Worm (Caenorhabditis elegans) whole organism, L1 larva: ENCODE data around the gene F01D5.3.

ENCODE experiments used
- C16A3.4 ChIP-seq: fragments of 150-350 bp; optimal IDR thresholded peaks from 2 replicates; lab custom pipeline; 2014; ENCODE audit warnings: missing biosample characterization, missing genetic modification characterization
- C34B4.2 ChIP-seq: sonication (generic microtip); optimal IDR thresholded peaks from 2 replicates; lab custom pipeline; 2017; ENCODE audit warnings: mild to moderate bottlenecking, missing genetic modification characterization, missing compliant biosample characterization
- Y116A8C.19 ChIP-seq: sonication (generic microtip); optimal IDR thresholded peaks from 2 replicates; lab custom pipeline; 2016; ENCODE audit warnings: missing compliant biosample characterization, missing genetic modification characterization, borderline replicate concordance
- aha-1 ChIP-seq: fragments of 150-350 bp; optimal IDR thresholded peaks from 2 replicates; lab custom pipeline; 2014; ENCODE audit warnings: missing biosample characterization, missing genetic modification characterization
- alr-1 ChIP-seq: fragments of 200-800 bp; sonication (Bioruptor generic); optimal IDR thresholded peaks from 2 replicates; lab custom pipeline; 2018; ENCODE audit warnings: borderline replicate concordance, mild to moderate bottlenecking, missing genetic modification characterization, missing compliant biosample characterization
- ama-1 ChIP-seq: fragments of 150-350 bp; optimal IDR thresholded peaks from 2 replicates; lab custom pipeline; 2014
- blmp-1 ChIP-seq: fragments of 150-350 bp; optimal IDR thresholded peaks from 2 replicates; lab custom pipeline; 2014; ENCODE audit warnings: missing biosample characterization, missing genetic modification characterization
- ceh-63 ChIP-seq: fragments of 200-800 bp; sonication (Bioruptor generic); optimal IDR thresholded peaks from 2 replicates; lab custom pipeline; 2018; ENCODE audit warnings: mild to moderate bottlenecking, missing genetic modification characterization, missing compliant biosample characterization
- ceh-8 ChIP-seq: fragments of 200-800 bp; sonication (Bioruptor generic); optimal IDR thresholded peaks from 2 replicates; lab custom pipeline; 2018; ENCODE audit warnings: mild to moderate bottlenecking, missing genetic modification characterization, moderate library complexity, missing compliant biosample characterization
- ceh-82 ChIP-seq, 3 experiments: fragments of 150-350 bp in 1 of 3; sonication (generic microtip) in 2 of 3; optimal IDR thresholded peaks; 2 replicates each; lab custom pipeline; 2014 to 2017; ENCODE audit warnings: missing biosample characterization in 3 of 3, missing genetic modification characterization in 3 of 3
- ceh-88 ChIP-seq: fragments of 200-800 bp; sonication (Bioruptor generic); IDR thresholded peaks from 2 replicates; pipeline ENCODE4 v1.3.6; 2022; ENCODE audit warnings: missing genetic modification characterization, missing compliant biosample characterization
- ceh-90 ChIP-seq: sonication (generic microtip); optimal IDR thresholded peaks from 2 replicates; lab custom pipeline; 2016; ENCODE audit warnings: missing genetic modification characterization, missing compliant biosample characterization
- ces-1 ChIP-seq: fragments of 150-350 bp; optimal IDR thresholded peaks from 2 replicates; lab custom pipeline; 2014; ENCODE audit warnings: missing biosample characterization, missing genetic modification reagents, missing genetic modification characterization
- dpl-1 ChIP-seq, 3 experiments: fragments of 150-350 bp in 2 of 3; sonication (generic microtip) in 1 of 3; optimal IDR thresholded peaks; 2 replicates each; lab custom pipeline; 2014 to 2017; ENCODE audit warnings: missing biosample characterization in 3 of 3, missing genetic modification characterization in 3 of 3, missing genetic modification reagents in 3 of 3
- dsc-1 ChIP-seq: sonication (generic microtip); optimal IDR thresholded peaks from 2 replicates; lab custom pipeline; 2016; ENCODE audit warnings: mild to moderate bottlenecking, missing genetic modification characterization, missing compliant biosample characterization
- efl-1 ChIP-seq, 4 experiments: fragments of 150-350 bp; optimal IDR thresholded peaks in 3 of 4; peaks in 1 of 4; 1 replicate in 1 of 4; 2 replicates in 3 of 4; lab custom pipeline; 2014; ENCODE audit warnings: missing biosample characterization in 2 of 4, missing genetic modification characterization in 2 of 4, missing genetic modification reagents in 2 of 4
- efl-3 ChIP-seq: fragments of 200-800 bp; sonication (Bioruptor generic); optimal IDR thresholded peaks from 2 replicates; lab custom pipeline; 2018; ENCODE audit warnings: mild to moderate bottlenecking, missing genetic modification characterization, missing compliant biosample characterization
- egl-13 ChIP-seq: sonication (generic microtip); optimal IDR thresholded peaks from 2 replicates; lab custom pipeline; 2016; ENCODE audit warnings: missing genotype, missing genetic modification reagents, missing genetic modification characterization, missing compliant biosample characterization
- ets-5 ChIP-seq: fragments of 200-800 bp; sonication (Bioruptor generic); IDR thresholded peaks from 2 replicates; pipeline ENCODE4 v1.3.6; 2022; ENCODE audit warnings: missing genetic modification characterization, missing compliant biosample characterization
- fkh-10 ChIP-seq: sonication (generic microtip); optimal IDR thresholded peaks from 2 replicates; lab custom pipeline; 2017; ENCODE audit warnings: missing biosample characterization, missing genetic modification reagents, missing genetic modification characterization
- fkh-4 ChIP-seq: sonication (generic microtip); optimal IDR thresholded peaks from 2 replicates; lab custom pipeline; 2016; ENCODE audit warnings: missing compliant biosample characterization, missing genetic modification characterization, borderline replicate concordance
- hlh-17 ChIP-seq: fragments of 200-800 bp; sonication (Bioruptor generic); optimal IDR thresholded peaks from 2 replicates; lab custom pipeline; 2018; ENCODE audit warnings: missing genetic modification characterization, mild to moderate bottlenecking, missing compliant biosample characterization, moderate library complexity, borderline replicate concordance
- hlh-4 ChIP-seq: sonication (generic microtip); optimal IDR thresholded peaks from 2 replicates; lab custom pipeline; 2016; ENCODE audit warnings: mild to moderate bottlenecking, missing genetic modification characterization, missing compliant biosample characterization
- hpl-2 ChIP-seq: fragments of 150-350 bp; optimal IDR thresholded peaks from 2 replicates; lab custom pipeline; 2014; ENCODE audit warnings: missing biosample characterization, missing genetic modification reagents, missing genetic modification characterization
- irx-1 ChIP-seq: sonication (generic microtip); optimal IDR thresholded peaks from 2 replicates; lab custom pipeline; 2016; ENCODE audit warnings: missing genetic modification characterization, missing compliant biosample characterization
- lin-13 ChIP-seq: fragments of 150-350 bp; optimal IDR thresholded peaks from 2 replicates; lab custom pipeline; 2014; ENCODE audit warnings: missing biosample characterization, missing genetic modification reagents, missing genetic modification characterization
- lin-14 ChIP-seq: fragments of 200-800 bp; sonication (Bioruptor generic); optimal IDR thresholded peaks from 2 replicates; lab custom pipeline; 2018; ENCODE audit warnings: mild to moderate bottlenecking, missing genetic modification characterization, moderate library complexity, missing compliant biosample characterization
- lin-15B ChIP-seq: fragments of 150-350 bp; sonication (generic microtip); optimal IDR thresholded peaks from 3 replicates; lab custom pipeline; 2014; ENCODE audit warnings: missing biosample characterization, missing genetic modification characterization
- lin-39 ChIP-seq: fragments of 150-350 bp; optimal IDR thresholded peaks from 2 replicates; lab custom pipeline; 2014; ENCODE audit warnings: missing biosample characterization, missing genetic modification reagents, missing genetic modification characterization
- lsy-2 ChIP-seq, 2 experiments: fragments of 150-350 bp; optimal IDR thresholded peaks; 2 replicates each; lab custom pipeline; 2014; ENCODE audit warnings: missing biosample characterization in 2 of 2, missing genetic modification characterization in 2 of 2
- mef-2 ChIP-seq: fragments of 150-350 bp; optimal IDR thresholded peaks from 2 replicates; lab custom pipeline; 2014; ENCODE audit warnings: missing biosample characterization, missing genetic modification characterization
- mep-1 ChIP-seq: fragments of 150-350 bp; optimal IDR thresholded peaks from 2 replicates; lab custom pipeline; 2014; ENCODE audit warnings: missing biosample characterization, missing genetic modification characterization
- nhr-12 ChIP-seq: sonication (generic microtip); optimal IDR thresholded peaks from 2 replicates; lab custom pipeline; 2017; ENCODE audit warnings: missing biosample characterization, missing genetic modification characterization
- nhr-20 ChIP-seq: sonication (generic microtip); optimal IDR thresholded peaks from 2 replicates; lab custom pipeline; 2016; ENCODE audit warnings: mild to moderate bottlenecking, missing genetic modification characterization, missing compliant biosample characterization
- nhr-237 ChIP-seq: fragments of 150-350 bp; optimal IDR thresholded peaks from 2 replicates; lab custom pipeline; 2014; ENCODE audit warnings: missing biosample characterization, missing genetic modification characterization
- nhr-28 ChIP-seq: fragments of 150-350 bp; optimal IDR thresholded peaks from 2 replicates; lab custom pipeline; 2014; ENCODE audit warnings: missing biosample characterization, missing genetic modification characterization
- nhr-77 ChIP-seq: fragments of 150-350 bp; optimal IDR thresholded peaks from 2 replicates; lab custom pipeline; 2014; ENCODE audit warnings: missing biosample characterization, missing genetic modification characterization
- nhr-84 ChIP-seq: sonication (generic microtip); optimal IDR thresholded peaks from 2 replicates; lab custom pipeline; 2017; ENCODE audit warnings: missing biosample characterization, missing genetic modification characterization
- nhr-85 ChIP-seq: sonication (generic microtip); peaks from one replicate; lab custom pipeline; 2016; ENCODE audit warnings: missing genetic modification characterization, inconsistent platforms, missing compliant biosample characterization
- nhr-90 ChIP-seq: sonication (generic microtip); optimal IDR thresholded peaks from 2 replicates; lab custom pipeline; 2016; ENCODE audit warnings: mild to moderate bottlenecking, missing genetic modification characterization, missing compliant biosample characterization; ENCODE audit not compliant: poor library complexity
- pag-3 ChIP-seq: sonication (generic microtip); optimal IDR thresholded peaks from 2 replicates; lab custom pipeline; 2017; ENCODE audit warnings: missing genetic modification characterization, mild to moderate bottlenecking, missing compliant biosample characterization, antibody characterized with exemption, borderline replicate concordance; ENCODE audit not compliant: insufficient read depth
- pax-3 ChIP-seq: fragments of 200-800 bp; sonication (Bioruptor generic); optimal IDR thresholded peaks from 2 replicates; lab custom pipeline; 2018; ENCODE audit warnings: mild to moderate bottlenecking, missing genetic modification characterization, moderate library complexity, missing compliant biosample characterization
- rnt-1 ChIP-seq: sonication (generic microtip); optimal IDR thresholded peaks from 2 replicates; lab custom pipeline; 2016; ENCODE audit warnings: mild to moderate bottlenecking, missing genetic modification characterization, moderate library complexity, missing compliant biosample characterization
- skn-1 ChIP-seq: fragments of 150-350 bp; optimal IDR thresholded peaks from 2 replicates; lab custom pipeline; 2014; ENCODE audit warnings: missing biosample characterization, missing genetic modification characterization
- snpc-4 ChIP-seq: fragments of 150-350 bp; optimal IDR thresholded peaks from 2 replicates; lab custom pipeline; 2014; ENCODE audit warnings: missing biosample characterization, missing genetic modification characterization
- snu-23 ChIP-seq: sonication (generic microtip); optimal IDR thresholded peaks from 2 replicates; lab custom pipeline; 2016; ENCODE audit warnings: missing genetic modification characterization, missing compliant biosample characterization
- sox-4 ChIP-seq: sonication (generic microtip); optimal IDR thresholded peaks from 2 replicates; lab custom pipeline; 2016; ENCODE audit warnings: missing genetic modification characterization, missing compliant biosample characterization
- sptf-1 ChIP-seq: fragments of 150-350 bp; optimal IDR thresholded peaks from 2 replicates; lab custom pipeline; 2014; ENCODE audit warnings: missing biosample characterization, missing genetic modification characterization
- tlp-1 ChIP-seq: fragments of 150-350 bp; optimal IDR thresholded peaks from 2 replicates; lab custom pipeline; 2014; ENCODE audit warnings: missing biosample characterization, missing genetic modification characterization
- unc-30 ChIP-seq: sonication (generic microtip); optimal IDR thresholded peaks from 2 replicates; lab custom pipeline; 2017; ENCODE audit warnings: missing biosample characterization, missing genetic modification characterization
- unc-86 ChIP-seq: sonication (generic microtip); optimal IDR thresholded peaks from 2 replicates; lab custom pipeline; 2016; ENCODE audit warnings: missing genetic modification characterization, missing compliant biosample characterization
- ztf-11 ChIP-seq, 2 experiments: sonication (generic microtip); optimal IDR thresholded peaks; 2 replicates each; lab custom pipeline; 2016 to 2017; ENCODE audit warnings: missing genetic modification characterization in 2 of 2, missing biosample characterization in 1 of 2, missing compliant biosample characterization in 1 of 2
- ztf-4 ChIP-seq: fragments of 150-350 bp; optimal IDR thresholded peaks from 2 replicates; lab custom pipeline; 2014; ENCODE audit warnings: missing biosample characterization, missing genetic modification characterization

Gene F01D5.3

ce11 chrII:13976161-13976560 is 23.8 kb downstream of the F01D5.3 start, which contains the start of gene Y39G8B.2 (continued):
- TF ChIP-seq ceh-82 (tag; optimal IDR thresholded peaks at IDR 0.05; lab: Kevin White, UChicago) (peak; percentile 4 to 93 (median 64)), nhr-12 (no peak), lin-15B (tag; lab: Kevin White, UChicago) (peak; percentile 96), snu-23 (GFP tag; lab: Kevin White, UChicago) (peak; percentile 86), nhr-90 (tag; lab: Kevin White, UChicago) (peak; percentile 69), nhr-77 (peak; percentile 93), aha-1 (peak; percentile 59), nhr-28 (tag; lab: Kevin White, UChicago) (no peak), sptf-1 (tag; lab: Kevin White, UChicago) (no peak), fkh-4 (no peak), pax-3 (tag; lab: Kevin White, UChicago) (peak; percentile 57), C34B4.2 (no peak), ztf-11 (tag; optimal IDR thresholded peaks at IDR 0.05; lab: Kevin White, UChicago) (peak in 1 of 2 experiments; percentile 61), hlh-4 (tag; lab: Kevin White, UChicago) (no peak), egl-13 (tag; lab: Kevin White, UChicago) (peak; percentile 58), mep-1 (tag; lab: Kevin White, UChicago) (peak; percentile 92), ceh-88 (GFP tag; lab: Robert Waterston, UW) (peak; percentile 46; the same call in 1 of the 2 replicates), lsy-2 (tag; optimal IDR thresholded peaks at IDR 0.05; lab: Kevin White, UChicago) (peak; percentile 90 to 92), blmp-1 (peak; percentile 59), nhr-20 (tag; lab: Kevin White, UChicago) (peak; percentile 86), C16A3.4 (tag; lab: Kevin White, UChicago) (peak; percentile 89), rnt-1 (tag; lab: Kevin White, UChicago) (peak; percentile 90), sox-4 (no peak), hlh-17 (GFP tag; lab: Kevin White, UChicago) (no peak), nhr-84 (tag; lab: Kevin White, UChicago) (no peak), ama-1 (lab: Kevin White, UChicago) (no peak), snpc-4 (tag; lab: Kevin White, UChicago) (peak; percentile 89), fkh-10 (GFP tag; lab: Kevin White, UChicago) (peak; percentile 65), skn-1 (peak; percentile 86), nhr-85 (tag; lab: Kevin White, UChicago) (peak; percentile 83), ceh-63 (no peak), lin-13 (GFP tag; lab: Kevin White, UChicago) (peak; percentile 87), efl-3 (GFP tag; lab: Kevin White, UChicago) (no peak), hpl-2 (GFP tag; lab: Kevin White, UChicago) (no peak), unc-86 (tag; lab: Kevin White, UChicago) (peak; percentile 77), ztf-4 (tag; lab: Kevin White, UChicago) (peak; percentile 30), efl-1 (optimal IDR thresholded peaks at IDR 0.05; lab: Kevin White, UChicago) (peak; percentile 89 to 91), efl-1 (GFP tag; optimal IDR thresholded peaks at IDR 0.05 in 1 of 2; lab: Kevin White, UChicago) (peak; percentile 86 to 98), alr-1 (tag; lab: Kevin White, UChicago) (no peak), lin-39 (tag; lab: Kevin White, UChicago) (no peak), lin-14 (peak; percentile 88), dpl-1 (GFP tag; optimal IDR thresholded peaks at IDR 0.05; lab: Kevin White, UChicago) (peak; percentile 83 to 88 (median 86)), ces-1 (GFP tag; lab: Kevin White, UChicago) (no peak), ets-5 (GFP tag; lab: Robert Waterston, UW) (no peak), Y116A8C.19 (tag; lab: Kevin White, UChicago) (no peak), ceh-90 (no peak), unc-30 (tag; lab: Kevin White, UChicago) (no peak), tlp-1 (no peak), nhr-237 (tag; lab: Kevin White, UChicago) (peak; percentile 51), dsc-1 (tag; lab: Kevin White, UChicago) (peak; percentile 67), ceh-8 (GFP tag; lab: Kevin White, UChicago) (no peak), mef-2 (tag; lab: Kevin White, UChicago) (no peak), irx-1 (peak; percentile 60), pag-3 (peak; percentile 38)
